Fruit fly (Drosophila melanogaster): Measurements from ENCODE around the gene SCCRO.

DNA sequence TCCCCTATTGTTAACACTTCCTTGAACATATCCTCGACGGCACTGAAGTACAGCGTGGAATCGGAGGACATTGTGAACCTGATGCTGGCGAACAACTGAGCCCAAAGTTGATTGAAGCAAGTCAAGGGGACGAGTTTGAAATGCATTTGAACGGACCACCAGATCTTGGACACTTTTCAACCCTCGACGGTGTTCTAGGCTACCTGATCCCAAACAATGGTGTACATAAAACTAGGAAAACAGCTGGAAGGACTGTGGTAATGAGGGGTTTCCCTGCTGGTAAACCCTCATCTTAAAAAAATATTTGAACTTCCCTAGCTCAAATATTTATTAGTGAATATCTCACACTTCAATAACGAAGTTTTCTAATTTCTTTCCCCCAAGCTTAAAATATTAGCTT is 46.3 kb upstream of the SCCRO start, which contains the start of gene CG13454:
- TF ChIP-seq jim (GFP tag; optimal IDR thresholded peaks at IDR 0.05) (no peak), Hr83 (GFP tag; optimal IDR thresholded peaks at IDR 0.05; ENCODE audit: poor library complexity, severe bottlenecking) (no peak), psq (GFP tag; optimal IDR thresholded peaks at IDR 0.05) (no peak), Hnf4 (GFP tag; optimal IDR thresholded peaks at IDR 0.05) (no peak), usp (GFP tag; optimal IDR thresholded peaks at IDR 0.05) (no peak), pan (optimal IDR thresholded peaks at IDR 0.05) (no peak), fru (GFP tag; optimal IDR thresholded peaks at IDR 0.05) (no peak)

All from whole organism, wandering third instar larva.